Worm (Caenorhabditis elegans) whole organism, L4 larva: ENCODE measurements around the gene col-124.
A peak's percentile ranks its signal among the peaks of the same experiment; 100 is the strongest.

Experiments
- aha-1 ChIP-seq: fragments of 150-350 bp; peaks from one replicate; lab custom pipeline; 2014; ENCODE audit warnings: missing biosample characterization, missing genetic modification characterization
- attf-4 ChIP-seq: sonication (generic microtip); optimal IDR thresholded peaks from 3 replicates; lab custom pipeline; 2017; ENCODE audit warnings: missing biosample characterization, missing genetic modification characterization
- ceh-82 ChIP-seq: sonication (generic microtip); optimal IDR thresholded peaks from 2 replicates; lab custom pipeline; 2017; ENCODE audit warnings: missing biosample characterization, missing genetic modification characterization
- ces-1 ChIP-seq: fragments of 150-350 bp; sonication (generic microtip); optimal IDR thresholded peaks from 4 replicates; lab custom pipeline; 2014; ENCODE audit warnings: missing biosample characterization, missing genetic modification reagents, missing genetic modification characterization
- cey-2 ChIP-seq: sonication (generic microtip); optimal IDR thresholded peaks from 3 replicates; lab custom pipeline; 2017; ENCODE audit warnings: missing genetic modification characterization, mild to moderate bottlenecking, missing compliant biosample characterization, antibody characterized with exemption, borderline replicate concordance; ENCODE audit not compliant: insufficient read depth
- ctbp-1 ChIP-seq: fragments of 200-800 bp; sonication (Bioruptor generic); IDR thresholded peaks from 2 replicates; pipeline ENCODE4 v1.3.6; 2022; ENCODE audit warnings: missing genetic modification reagents, missing genetic modification characterization, missing compliant biosample characterization
- daf-16 ChIP-seq, 3 experiments: sonication (generic microtip); optimal IDR thresholded peaks; 2 replicates each; lab custom pipeline; 2016 to 2017; ENCODE audit warnings: missing genetic modification characterization in 3 of 3, missing genetic modification reagents in 3 of 3, mild to moderate bottlenecking in 2 of 3, missing compliant biosample characterization in 2 of 3, missing biosample characterization in 1 of 3, moderate library complexity in 1 of 3
- dmd-6 ChIP-seq: fragments of 200-800 bp; sonication (Bioruptor generic); IDR thresholded peaks from 2 replicates; pipeline ENCODE4 v1.3.6; 2022; ENCODE audit warnings: missing genetic modification reagents, missing genetic modification characterization, missing compliant biosample characterization
- dmd-8 ChIP-seq: fragments of 200-800 bp; sonication (Bioruptor generic); IDR thresholded peaks from 2 replicates; pipeline ENCODE4 v1.3.6; 2022; ENCODE audit warnings: missing genetic modification characterization, missing compliant biosample characterization
- dpl-1 ChIP-seq: fragments of 150-350 bp; optimal IDR thresholded peaks from 2 replicates; lab custom pipeline; 2014; ENCODE audit warnings: missing biosample characterization, missing genetic modification reagents, missing genetic modification characterization
- duxl-1 ChIP-seq: sonication (generic microtip); optimal IDR thresholded peaks from 2 replicates; lab custom pipeline; 2016; ENCODE audit warnings: mild to moderate bottlenecking, missing genetic modification characterization, moderate library complexity, missing compliant biosample characterization; ENCODE audit not compliant: poor library complexity
- dve-1 ChIP-seq: sonication (generic microtip); optimal IDR thresholded peaks from 2 replicates; lab custom pipeline; 2017; ENCODE audit warnings: antibody characterized with exemption, mild to moderate bottlenecking, missing genetic modification characterization, missing compliant biosample characterization; ENCODE audit not compliant: insufficient read depth
- hlh-11 ChIP-seq: fragments of 200-800 bp; sonication (Bioruptor generic); optimal IDR thresholded peaks from 2 replicates; lab custom pipeline; 2018; ENCODE audit warnings: mild to moderate bottlenecking, missing genetic modification characterization, missing compliant biosample characterization
- hlh-30 ChIP-seq: sonication (generic microtip); optimal IDR thresholded peaks from 2 replicates; lab custom pipeline; 2017; ENCODE audit warnings: antibody characterized with exemption, mild to moderate bottlenecking, missing genetic modification characterization, missing compliant biosample characterization; ENCODE audit not compliant: insufficient read depth
- lin-1 ChIP-seq: fragments of 200-800 bp; sonication (Bioruptor generic); IDR thresholded peaks from 2 replicates; pipeline ENCODE4 v1.3.6; 2022; ENCODE audit warnings: missing genetic modification reagents, missing genetic modification characterization, missing compliant biosample characterization
- lin-29 ChIP-seq: fragments of 200-800 bp; sonication (Bioruptor generic); IDR thresholded peaks from 2 replicates; pipeline ENCODE4 v1.3.6; 2022; ENCODE audit warnings: missing genetic modification reagents, missing genetic modification characterization, missing compliant biosample characterization
- lsy-2 ChIP-seq, 2 experiments: fragments of 150-350 bp in 1 of 2; sonication (generic microtip) in 1 of 2; optimal IDR thresholded peaks; 2 replicates each; lab custom pipeline; 2014 to 2017; ENCODE audit warnings: missing biosample characterization in 2 of 2, missing genetic modification characterization in 2 of 2
- madf-9 ChIP-seq: fragments of 200-800 bp; sonication (Bioruptor generic); conservative IDR thresholded peaks from 2 replicates; pipeline ENCODE4 v1.3.6; 2022; ENCODE audit warnings: missing genetic modification reagents, missing genetic modification characterization, missing compliant biosample characterization
- mdl-1 ChIP-seq, 2 experiments: fragments of 150-350 bp in 1 of 2; sonication (generic microtip) in 1 of 2; optimal IDR thresholded peaks; 2 replicates each; lab custom pipeline; 2014 to 2017; ENCODE audit warnings: missing biosample characterization in 2 of 2, missing genetic modification characterization in 2 of 2
- nhr-11 ChIP-seq: fragments of 150-350 bp; optimal IDR thresholded peaks from 2 replicates; lab custom pipeline; 2014; ENCODE audit warnings: missing biosample characterization, missing genetic modification characterization
- nhr-28 ChIP-seq: fragments of 150-350 bp; optimal IDR thresholded peaks from 2 replicates; lab custom pipeline; 2014; ENCODE audit warnings: missing biosample characterization, missing genetic modification characterization
- nhr-48 ChIP-seq: sonication (generic microtip); optimal IDR thresholded peaks from 2 replicates; lab custom pipeline; 2016; ENCODE audit warnings: mild to moderate bottlenecking, missing genetic modification characterization, missing compliant biosample characterization
- nhr-6 ChIP-seq: fragments of 150-350 bp; optimal IDR thresholded peaks from 2 replicates; lab custom pipeline; 2014; ENCODE audit warnings: missing biosample characterization, missing genetic modification characterization
- nhr-77 ChIP-seq: fragments of 150-350 bp; optimal IDR thresholded peaks from 2 replicates; lab custom pipeline; 2014; ENCODE audit warnings: missing biosample characterization, missing genetic modification characterization
- pha-4 ChIP-seq, 2 experiments: fragments of 150-350 bp in 1 of 2; fragments of 200-800 bp in 1 of 2; sonication (Bioruptor generic) in 1 of 2; IDR thresholded peaks in 1 of 2; optimal IDR thresholded peaks in 1 of 2; 2 replicates each; pipeline versions ENCODE4 v1.3.6 to Lab custom; 2014 to 2022; ENCODE audit warnings: missing genetic modification characterization in 2 of 2, missing genetic modification reagents in 2 of 2, missing biosample characterization in 1 of 2, missing compliant biosample characterization in 1 of 2
- php-3 ChIP-seq: fragments of 200-800 bp; sonication (Bioruptor generic); IDR thresholded peaks from 2 replicates; pipeline ENCODE4 v1.3.6; 2022; ENCODE audit warnings: missing genetic modification reagents, missing genetic modification characterization, missing compliant biosample characterization
- saeg-2 ChIP-seq: fragments of 200-800 bp; sonication (Bioruptor generic); IDR thresholded peaks from 2 replicates; pipeline ENCODE4 v1.3.6; 2022; ENCODE audit warnings: missing genetic modification reagents, missing genetic modification characterization, missing compliant biosample characterization
- set-16 ChIP-seq: fragments of 200-800 bp; sonication (Bioruptor generic); IDR thresholded peaks from 2 replicates; pipeline ENCODE4 v1.3.6; 2022; ENCODE audit warnings: missing genetic modification reagents, missing genetic modification characterization, missing compliant biosample characterization
- unc-130 ChIP-seq: sonication (generic microtip); optimal IDR thresholded peaks from 2 replicates; lab custom pipeline; 2016; ENCODE audit warnings: missing genetic modification reagents, missing genetic modification characterization, missing compliant biosample characterization
- unc-39 ChIP-seq: sonication (generic microtip); optimal IDR thresholded peaks from 2 replicates; lab custom pipeline; 2017; ENCODE audit warnings: missing biosample characterization, missing genetic modification characterization
- unc-62 ChIP-seq, 3 experiments: fragments of 150-350 bp in 1 of 3; sonication (generic microtip); optimal IDR thresholded peaks in 2 of 3; peaks in 1 of 3; 1 replicate in 1 of 3; 2 replicates in 2 of 3; lab custom pipeline; 2014 to 2017; ENCODE audit warnings: missing biosample characterization in 3 of 3, missing genetic modification characterization in 3 of 3, missing genetic modification reagents in 3 of 3, missing genotype in 1 of 3
- zfp-2 ChIP-seq: sonication (generic microtip); optimal IDR thresholded peaks from 2 replicates; lab custom pipeline; 2016; ENCODE audit warnings: mild to moderate bottlenecking, missing genetic modification characterization, missing compliant biosample characterization
- zfp-3 ChIP-seq: fragments of 200-800 bp; sonication (Bioruptor generic); conservative IDR thresholded peaks from 2 replicates; pipeline ENCODE4 v1.3.6; 2022; ENCODE audit warnings: missing genetic modification reagents, missing genetic modification characterization, missing compliant biosample characterization

The col-124 gene

DNA sequence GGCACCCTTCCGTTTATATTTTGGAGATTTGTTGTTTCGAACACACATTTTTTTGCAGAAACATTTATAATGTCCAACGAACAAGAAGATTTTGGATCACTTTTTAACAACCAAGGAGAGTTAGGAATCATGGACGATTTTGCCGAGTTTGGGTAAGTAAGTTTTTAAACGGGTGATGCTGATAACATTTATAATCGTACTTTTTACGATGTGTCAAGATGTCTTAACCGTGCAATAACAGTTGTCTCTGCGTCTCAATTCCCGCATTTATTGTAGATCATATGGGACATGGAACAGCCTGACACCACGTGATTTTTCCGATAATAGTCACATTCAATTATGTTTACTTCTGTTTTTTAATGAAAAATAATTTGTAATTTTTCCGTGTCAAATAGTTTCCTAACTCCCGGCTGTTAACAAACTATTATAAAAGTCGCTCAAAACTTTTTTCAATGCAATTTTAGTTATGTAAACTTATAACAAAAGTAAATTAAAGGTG lies 34.4 kb downstream of the col-124 start, which contains the start of gene daf-14:
daf-14 (plus strand) TSS at position 51 of the 499 bp plus-strand sequence.
- TF ChIP-seq pha-4 (GFP tag; IDR thresholded peaks at IDR 0.05; lab: Robert Waterston, UW) = no peak
- no peak for TF ChIP-seq pha-4 (tag; optimal IDR thresholded peaks at IDR 0.05; lab: Kevin White, UChicago)
- no peak for TF ChIP-seq madf-9 (GFP tag; lab: Robert Waterston, UW)
- TF ChIP-seq dpl-1 = peak; percentile 15
- peak; percentile 52 for TF ChIP-seq dmd-6 (GFP tag; lab: Robert Waterston, UW)
- TF ChIP-seq hlh-11 (tag; lab: Kevin White, UChicago) = peak; percentile 65
- peak; percentile 30 for TF ChIP-seq nhr-77 (tag; lab: Kevin White, UChicago)
- TF ChIP-seq nhr-6 = no peak
- TF ChIP-seq ceh-82 (tag; lab: Kevin White, UChicago) = no peak
- no peak for TF ChIP-seq lin-29 (GFP tag; lab: Robert Waterston, UW)
- no peak for TF ChIP-seq ces-1
- TF ChIP-seq ctbp-1 = no peak
- no peak for TF ChIP-seq unc-130 (GFP tag; lab: Kevin White, UChicago)
- TF ChIP-seq duxl-1 (tag; lab: Kevin White, UChicago) = peak; percentile 25
- TF ChIP-seq unc-62 (GFP tag; optimal IDR thresholded peaks at IDR 0.05 in 1 of 2; lab: Kevin White, UChicago) = peak in 1 of 2 experiments; percentile 12
- TF ChIP-seq unc-62 (tag; optimal IDR thresholded peaks at IDR 0.05; lab: Kevin White, UChicago) = no peak
- no peak for TF ChIP-seq daf-16 (GFP tag; optimal IDR thresholded peaks at IDR 0.05; lab: Kevin White, UChicago)
- TF ChIP-seq daf-16 (tag; optimal IDR thresholded peaks at IDR 0.05; lab: Kevin White, UChicago) = peak; percentile 82
- TF ChIP-seq zfp-2 = no peak
- TF ChIP-seq cey-2 (tag; lab: Kevin White, UChicago) = no peak
- TF ChIP-seq dmd-8 (GFP tag; lab: Robert Waterston, UW) = no peak
- TF ChIP-seq nhr-28 (tag; lab: Kevin White, UChicago) = peak; percentile 50
- TF ChIP-seq lsy-2 (tag; optimal IDR thresholded peaks at IDR 0.05; lab: Kevin White, UChicago) = peak in 1 of 2 experiments; percentile 33
- TF ChIP-seq php-3 (GFP tag; lab: Robert Waterston, UW) = peak; percentile 49; the same call in 1 of the 2 replicates
- TF ChIP-seq hlh-30 = peak; percentile 81
- TF ChIP-seq attf-4 (tag; lab: Kevin White, UChicago) = no peak
- TF ChIP-seq zfp-3 (GFP tag; lab: Robert Waterston, UW) = no peak
- TF ChIP-seq aha-1 (tag; lab: Kevin White, UChicago) = peak; percentile 74
- TF ChIP-seq set-16 (GFP tag; lab: Robert Waterston, UW) = no peak
- TF ChIP-seq nhr-48 (tag; lab: Kevin White, UChicago) = peak; percentile 20
- no peak for TF ChIP-seq nhr-11 (tag; lab: Kevin White, UChicago)
- peak; percentile 77 for TF ChIP-seq dve-1 (tag; lab: Kevin White, UChicago)
- TF ChIP-seq unc-39 (tag; lab: Kevin White, UChicago) = no peak
- TF ChIP-seq, all 104 proteins: peak for 14

DNA sequence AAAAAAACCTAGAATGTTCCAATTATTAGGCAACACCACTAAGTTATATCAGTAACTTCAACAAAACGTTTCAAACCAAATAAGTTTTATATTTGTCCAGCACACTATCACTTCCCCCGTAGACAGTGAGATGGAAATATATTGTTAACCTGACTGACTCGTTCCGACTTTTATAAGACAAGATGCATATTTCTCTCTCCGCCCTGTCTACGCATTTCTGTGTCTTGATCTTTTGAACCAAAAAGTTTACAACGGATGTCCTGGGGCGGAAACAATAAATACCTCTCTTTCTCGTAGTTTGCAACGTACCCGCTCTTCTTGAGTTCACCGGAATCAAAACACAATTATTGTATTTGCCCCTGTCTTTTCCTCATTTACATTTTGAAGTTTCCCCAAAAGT lies 35.0 kb downstream of the col-124 start:
- TF ChIP-seq nhr-28 (tag; lab: Kevin White, UChicago) (peak; percentile 27), unc-39 (tag; lab: Kevin White, UChicago) (no peak), lin-1 (GFP tag; lab: Robert Waterston, UW) (no peak), daf-16 (GFP tag; optimal IDR thresholded peaks at IDR 0.05; lab: Kevin White, UChicago) (no peak), daf-16 (tag; optimal IDR thresholded peaks at IDR 0.05; lab: Kevin White, UChicago) (peak; percentile 33), mdl-1 (tag; optimal IDR thresholded peaks at IDR 0.05; lab: Kevin White, UChicago) (no peak), zfp-2 (no peak)

DNA sequence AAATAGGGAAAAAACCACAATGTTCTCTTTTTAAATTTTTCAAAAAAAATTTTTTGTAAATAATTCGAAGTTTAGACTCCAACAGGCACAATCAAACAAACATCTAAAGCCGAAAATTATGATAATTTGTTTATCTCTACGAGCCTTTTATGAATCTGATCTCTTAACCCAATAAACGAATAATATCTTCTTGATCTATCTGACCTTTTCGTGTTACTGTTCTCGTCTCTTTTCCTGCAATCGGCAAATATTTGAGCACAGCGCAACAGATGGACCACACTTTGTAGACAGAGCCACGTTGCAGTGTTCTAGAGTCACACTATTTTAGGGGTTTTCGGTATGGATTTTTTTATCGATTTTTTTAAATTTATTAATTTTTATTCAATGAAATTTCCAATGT lies 35.5 kb downstream of the col-124 start:
- TF ChIP-seq saeg-2 (GFP tag; lab: Robert Waterston, UW) (no peak), aha-1 (tag; lab: Kevin White, UChicago) (peak; percentile 6)
